Fruit fly (Drosophila melanogaster) whole organism, embryonic: ENCODE results near the gene CG10638.

Experiments
- Adf1 ChIP-seq: fragments of 200-800 bp; sonication (Bioruptor generic); IDR thresholded peaks from 2 replicates; pipeline ENCODE4 v1.3.6; 2022; ENCODE audit warnings: missing biosample characterization, missing genetic modification characterization
- B-H2 ChIP-seq: fragments of 200-800 bp; sonication (Bioruptor generic); optimal IDR thresholded peaks from 2 replicates; lab custom pipeline; 2018; ENCODE audit warnings: missing biosample characterization, mild to moderate bottlenecking, missing genetic modification characterization
- CG10321 ChIP-seq: fragments of 200-800 bp; sonication (Bioruptor generic); IDR thresholded peaks from 2 replicates; pipeline ENCODE4 v1.3.6; 2022; ENCODE audit warnings: missing biosample characterization, missing genetic modification characterization
- CG11456 ChIP-seq: fragments of 200-800 bp; sonication (Bioruptor generic); IDR thresholded peaks from 3 replicates; pipeline ENCODE4 v1.3.6; 2022; ENCODE audit warnings: missing biosample characterization, missing genetic modification characterization
- CG12219 ChIP-seq: fragments of 200-800 bp; sonication (Bioruptor generic); optimal IDR thresholded peaks from 3 replicates; lab custom pipeline; 2018; ENCODE audit warnings: missing biosample characterization, mild to moderate bottlenecking, missing genetic modification characterization
- CG12942 ChIP-seq: fragments of 200-800 bp; sonication (Bioruptor generic); optimal IDR thresholded peaks from 3 replicates; lab custom pipeline; 2016; ENCODE audit warnings: missing biosample characterization, missing genetic modification characterization
- CG14014 ChIP-seq: fragments of 200-800 bp; sonication (Bioruptor generic); IDR thresholded peaks from 2 replicates; pipeline ENCODE4 v1.3.6; 2022; ENCODE audit warnings: missing biosample characterization, missing genetic modification characterization
- CG14667 ChIP-seq: fragments of 200-800 bp; sonication (Bioruptor generic); IDR thresholded peaks from 2 replicates; pipeline ENCODE4 v1.3.6; 2022; ENCODE audit warnings: missing biosample characterization, missing genetic modification characterization
- CG2712 ChIP-seq: fragments of 200-800 bp; optimal IDR thresholded peaks from 3 replicates; lab custom pipeline; 2019; ENCODE audit warnings: missing biosample characterization, mild to moderate bottlenecking, missing genetic modification characterization, moderate library complexity
- CG2875 ChIP-seq: fragments of 200-800 bp; sonication (Bioruptor generic); optimal IDR thresholded peaks from 2 replicates; lab custom pipeline; 2017; ENCODE audit warnings: missing biosample characterization, mild to moderate bottlenecking, missing genetic modification characterization, missing genetic modification reagents
- CG31224 ChIP-seq: fragments of 200-800 bp; sonication (Bioruptor generic); IDR thresholded peaks from 2 replicates; pipeline ENCODE4 v1.3.6; 2022; ENCODE audit warnings: missing biosample characterization, missing genetic modification characterization
- CG31388 ChIP-seq: fragments of 200-800 bp; sonication (Bioruptor generic); optimal IDR thresholded peaks from 2 replicates; lab custom pipeline; 2016; ENCODE audit warnings: missing biosample characterization, missing genetic modification characterization
- CG32772 ChIP-seq: fragments of 200-800 bp; sonication (Bioruptor generic); IDR thresholded peaks from 2 replicates; pipeline ENCODE4 v1.3.6; 2022; ENCODE audit warnings: missing biosample characterization, missing genetic modification characterization
- CG3726 ChIP-seq: fragments of 200-800 bp; sonication (Bioruptor generic); IDR thresholded peaks from 3 replicates; pipeline ENCODE4, ENCODE4 v1.3.6; 2022; ENCODE audit warnings: missing biosample characterization, missing genetic modification characterization
- CG4360 ChIP-seq: fragments of 200-800 bp; sonication (Bioruptor generic); IDR thresholded peaks from 2 replicates; pipeline ENCODE4 v1.3.6; 2022; ENCODE audit warnings: missing biosample characterization, missing genetic modification characterization
- CG5245 ChIP-seq: fragments of 200-800 bp; sonication (Bioruptor generic); optimal IDR thresholded peaks from 3 replicates; lab custom pipeline; 2016; ENCODE audit warnings: missing biosample characterization, missing genetic modification characterization
- CG6654 ChIP-seq: fragments of 200-800 bp; sonication (Bioruptor generic); optimal IDR thresholded peaks from 2 replicates; lab custom pipeline; 2017; ENCODE audit warnings: missing biosample characterization, mild to moderate bottlenecking, missing genetic modification characterization
- CG9727 ChIP-seq: fragments of 200-800 bp; sonication (Bioruptor generic); optimal IDR thresholded peaks from 3 replicates; lab custom pipeline; 2017; ENCODE audit warnings: missing biosample characterization, mild to moderate bottlenecking, missing genetic modification characterization
- CG9797 ChIP-seq: fragments of 200-800 bp; sonication (Bioruptor generic); optimal IDR thresholded peaks from 3 replicates; lab custom pipeline; 2018; ENCODE audit warnings: missing biosample characterization, mild to moderate bottlenecking, missing genetic modification characterization
- Deaf1 ChIP-seq: fragments of 200-800 bp; optimal IDR thresholded peaks from 3 replicates; lab custom pipeline; 2019; ENCODE audit warnings: missing biosample characterization, mild to moderate bottlenecking, missing genetic modification characterization, moderate library complexity
- Dfd ChIP-seq, 2 experiments: fragments of >200 bp; optimal IDR thresholded peaks; 2 replicates each; lab custom pipeline; 2017; ENCODE audit warnings: missing biosample characterization in 2 of 2, missing genetic modification characterization in 2 of 2
- NK7.1 ChIP-seq: fragments of 200-800 bp; sonication (Bioruptor generic); optimal IDR thresholded peaks from 3 replicates; lab custom pipeline; 2016; ENCODE audit warnings: missing biosample characterization, missing genetic modification characterization
- Rx ChIP-seq: fragments of 200-800 bp; sonication (Bioruptor generic); IDR thresholded peaks from 2 replicates; pipeline ENCODE4 v1.3.6; 2022; ENCODE audit warnings: missing biosample characterization, missing genetic modification characterization
- Sin3A ChIP-seq: fragments of >200 bp; optimal IDR thresholded peaks from 2 replicates; lab custom pipeline; 2018
- Sry-β ChIP-seq: fragments of 200-800 bp; sonication (Bioruptor generic); optimal IDR thresholded peaks from 2 replicates; lab custom pipeline; 2018; ENCODE audit warnings: missing biosample characterization, mild to moderate bottlenecking, missing genetic modification characterization, moderate library complexity
- Sry-δ ChIP-seq: fragments of 200-800 bp; sonication (Bioruptor generic); optimal IDR thresholded peaks from 2 replicates; lab custom pipeline; 2016; ENCODE audit warnings: missing biosample characterization, missing genetic modification characterization
- aop ChIP-seq: fragments of 200-800 bp; sonication (Bioruptor generic); IDR thresholded peaks from 2 replicates; pipeline ENCODE4 v1.3.6; 2022; ENCODE audit warnings: missing biosample characterization, missing genetic modification characterization
- bab2 ChIP-seq: fragments of 200-800 bp; sonication (Bioruptor generic); optimal IDR thresholded peaks from 2 replicates; lab custom pipeline; 2016; ENCODE audit warnings: missing biosample characterization, missing genetic modification characterization
- bbx ChIP-seq: fragments of 200-800 bp; sonication (Bioruptor generic); IDR thresholded peaks from 2 replicates; pipeline ENCODE4 v1.3.6; 2022; ENCODE audit warnings: missing biosample characterization, missing genetic modification characterization; ENCODE audit not compliant: partially characterized antibody
- caup ChIP-seq: fragments of 200-800 bp; sonication (Bioruptor generic); optimal IDR thresholded peaks from 3 replicates; lab custom pipeline; 2017; ENCODE audit warnings: missing biosample characterization, mild to moderate bottlenecking, missing genetic modification characterization, moderate library complexity; ENCODE audit not compliant: severe bottlenecking
- chinmo ChIP-seq: fragments of 200-800 bp; sonication (Bioruptor generic); IDR thresholded peaks from 4 replicates; pipeline ENCODE4 v1.3.6; 2022; ENCODE audit warnings: missing biosample characterization, missing genetic modification characterization; ENCODE audit not compliant: partially characterized antibody
- chm ChIP-seq: fragments of 200-800 bp; sonication (Bioruptor generic); IDR thresholded peaks from 2 replicates; pipeline ENCODE4 v1.3.6; 2022; ENCODE audit warnings: missing biosample characterization, missing genetic modification characterization
- emc ChIP-seq: fragments of 200-800 bp; sonication (Bioruptor generic); optimal IDR thresholded peaks from 2 replicates; lab custom pipeline; 2016; ENCODE audit warnings: missing biosample characterization, missing genetic modification characterization
- en ChIP-seq: fragments of 200-800 bp; sonication (Bioruptor generic); optimal IDR thresholded peaks from 2 replicates; lab custom pipeline; 2016; ENCODE audit warnings: missing biosample characterization, missing genetic modification characterization
- eve ChIP-seq, 2 experiments: fragments of >200 bp; optimal IDR thresholded peaks; 2 replicates each; lab custom pipeline; 2017; ENCODE audit warnings: missing biosample characterization in 2 of 2, missing genetic modification characterization in 2 of 2
- fu2 ChIP-seq: fragments of 200-800 bp; sonication (Bioruptor generic); optimal IDR thresholded peaks from 2 replicates; lab custom pipeline; 2016; ENCODE audit warnings: missing biosample characterization, missing genetic modification characterization
- gce ChIP-seq: fragments of 200-800 bp; sonication (Bioruptor generic); IDR thresholded peaks from 3 replicates; pipeline ENCODE4 v1.3.6; 2022; ENCODE audit warnings: missing biosample characterization, missing genetic modification characterization
- klu ChIP-seq: fragments of 200-800 bp; sonication (Bioruptor generic); IDR thresholded peaks from 2 replicates; pipeline ENCODE4 v1.3.6; 2022; ENCODE audit warnings: missing biosample characterization, missing genetic modification characterization
- lov ChIP-seq, 2 experiments: fragments of 200-800 bp in 1 of 2; fragments of >200 bp in 1 of 2; sonication (Bioruptor generic) in 1 of 2; IDR thresholded peaks in 1 of 2; optimal IDR thresholded peaks in 1 of 2; 2 replicates in 1 of 2; 3 replicates in 1 of 2; pipeline versions ENCODE4 v1.3.6 to Lab custom; 2017 to 2022; ENCODE audit warnings: missing biosample characterization in 1 of 2, missing genetic modification characterization in 1 of 2
- nerfin-2 ChIP-seq: fragments of 200-800 bp; sonication (Bioruptor generic); IDR thresholded peaks from 2 replicates; pipeline ENCODE4 v1.3.6; 2022; ENCODE audit warnings: missing biosample characterization, missing genetic modification characterization; ENCODE audit not compliant: partially characterized antibody
- pfk ChIP-seq: fragments of 200-800 bp; sonication (Bioruptor generic); optimal IDR thresholded peaks from 2 replicates; lab custom pipeline; 2018; ENCODE audit warnings: missing biosample characterization, mild to moderate bottlenecking, missing genetic modification characterization, moderate library complexity
- pita ChIP-seq: fragments of 200-800 bp; sonication (Bioruptor generic); optimal IDR thresholded peaks from 2 replicates; lab custom pipeline; 2017; ENCODE audit warnings: missing biosample characterization, mild to moderate bottlenecking, missing genetic modification characterization
- pum ChIP-seq: fragments of 200-800 bp; sonication (Bioruptor generic); optimal IDR thresholded peaks from 2 replicates; lab custom pipeline; 2016; ENCODE audit warnings: missing biosample characterization, missing genetic modification characterization
- sd ChIP-seq: fragments of 200-800 bp; sonication (Bioruptor generic); optimal IDR thresholded peaks from 3 replicates; lab custom pipeline; 2018; ENCODE audit warnings: missing biosample characterization, mild to moderate bottlenecking, missing genetic modification characterization, moderate library complexity
- sens ChIP-seq: fragments of 200-800 bp; sonication (Bioruptor generic); peaks from one replicate; lab custom pipeline; 2016; ENCODE audit warnings: missing biosample characterization, missing genetic modification characterization
- shn ChIP-seq: fragments of 200-800 bp; sonication (Bioruptor generic); optimal IDR thresholded peaks from 3 replicates; lab custom pipeline; 2016; ENCODE audit warnings: missing biosample characterization, missing genetic modification characterization
- sisA ChIP-seq: fragments of 200-800 bp; sonication (Bioruptor generic); IDR thresholded peaks from 2 replicates; pipeline ENCODE4 v1.3.6; 2022; ENCODE audit warnings: missing biosample characterization, missing genetic modification characterization
- sqz ChIP-seq: fragments of 200-800 bp; sonication (Bioruptor generic); optimal IDR thresholded peaks from 3 replicates; lab custom pipeline; 2018; ENCODE audit warnings: missing biosample characterization, mild to moderate bottlenecking, missing genetic modification characterization
- vnd ChIP-seq: fragments of 200-800 bp; sonication (Bioruptor generic); IDR thresholded peaks from 3 replicates; pipeline ENCODE4 v1.3.6; 2022; ENCODE audit warnings: missing biosample characterization, missing genetic modification characterization; ENCODE audit not compliant: partially characterized antibody
- vvl ChIP-seq: fragments of 200-800 bp; sonication (Bioruptor generic); IDR thresholded peaks from 2 replicates; pipeline ENCODE4 v1.3.6; 2022; ENCODE audit warnings: missing biosample characterization, missing genetic modification characterization

CG10638 gene

DNA sequence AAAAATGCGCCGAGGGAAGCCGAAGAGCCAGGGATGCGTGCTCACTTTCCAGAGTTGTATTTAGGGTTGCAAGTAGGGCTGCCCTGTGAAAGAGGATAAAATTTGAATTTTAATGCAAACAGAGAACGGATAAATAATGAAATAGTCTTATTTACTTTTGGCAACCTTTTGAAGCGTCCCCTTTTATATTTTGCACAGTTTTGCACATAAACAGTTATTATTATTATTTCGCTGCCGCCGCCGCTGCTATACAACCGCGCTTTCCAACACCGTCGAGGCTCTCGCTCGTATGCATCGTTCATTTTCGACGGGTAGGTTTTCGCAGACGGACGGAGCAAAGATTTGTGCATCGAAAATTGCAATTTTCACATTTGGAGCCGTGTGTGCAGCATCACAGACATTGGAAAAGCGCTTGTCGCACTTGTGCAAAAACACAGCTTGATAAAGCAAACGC is 13.7 kb upstream of the CG10638 start, which contains the start of the genes sti and tral (continued):
- TF ChIP-seq aop (GFP tag; lab: Robert Waterston, UW) (0 out of 2 replicates have a peak, but pooled peaks have one; percentile 20), CG5245 (GFP tag; lab: Kevin White, UChicago) (peak; percentile 86), CG31388 (GFP tag; lab: Kevin White, UChicago) (peak; percentile 86), Dfd (GFP tag; optimal IDR thresholded peaks at IDR 0.05; lab: Kevin White, UChicago) (no peak), Sry-δ (peak; percentile 79), emc (peak; percentile 83), Sin3A (peak; percentile 97), CG9727 (peak; percentile 88), chinmo (0 out of 4 replicates have a peak, but pooled peaks have one; percentile 16), klu (GFP tag; lab: Robert Waterston, UW) (peak; percentile 72), CG14014 (peak; percentile 87), bab2 (GFP tag; lab: Kevin White, UChicago) (peak; percentile 96), bbx (GFP tag; lab: Robert Waterston, UW) (peak; percentile 24; the same call in 1 of the 2 replicates), lov (optimal IDR thresholded peaks at IDR 0.05; lab: Kevin White, UChicago) (no peak), lov (GFP tag; IDR thresholded peaks at IDR 0.05; lab: Robert Waterston, UW) (peak; percentile 86; the same call in 2 of the 3 replicates), Adf1 (GFP tag; lab: Robert Waterston, UW) (peak; percentile 93), CG9797 (GFP tag; lab: Kevin White, UChicago) (peak; percentile 62), fu2 (peak; percentile 94), CG14667 (GFP tag; lab: Robert Waterston, UW) (peak; percentile 83), CG12942 (peak; percentile 90), CG32772 (GFP tag; lab: Robert Waterston, UW) (peak; percentile 79), sd (tag; lab: Kevin White, UChicago) (no peak), vvl (peak; percentile 92), CG4360 (GFP tag; lab: Robert Waterston, UW) (peak; percentile 18; the same call in 1 of the 2 replicates), vnd (GFP tag; lab: Robert Waterston, UW) (no peak), Sry-β (GFP tag; lab: Kevin White, UChicago) (peak; percentile 0), B-H2 (GFP tag; lab: Kevin White, UChicago) (peak; percentile 92), CG10321 (peak; percentile 57), CG3726 (GFP tag; lab: Robert Waterston, UW) (peak; percentile 67; the same call in 2 of the 3 replicates), pita (no peak), CG12219 (GFP tag; lab: Kevin White, UChicago) (peak; percentile 59), sqz (GFP tag; lab: Kevin White, UChicago) (peak; percentile 79), CG6654 (GFP tag; lab: Kevin White, UChicago) (peak; percentile 52), gce (GFP tag; lab: Robert Waterston, UW) (0 out of 3 replicates have a peak, but pooled peaks have one; percentile 24), sens (GFP tag; lab: Kevin White, UChicago) (peak; percentile 98), CG2875 (GFP tag; lab: Kevin White, UChicago) (peak; percentile 39), CG2712 (peak; percentile 84), caup (GFP tag; lab: Kevin White, UChicago) (peak; percentile 87), CG11456 (GFP tag; lab: Robert Waterston, UW) (peak; percentile 93), Deaf1 (peak; percentile 76), CG31224 (GFP tag; lab: Robert Waterston, UW) (peak; percentile 83), en (peak; percentile 78), Rx (peak; percentile 79), shn (peak; percentile 92), chm (GFP tag; lab: Robert Waterston, UW) (peak; percentile 54; the same call in 1 of the 2 replicates), eve (GFP tag; optimal IDR thresholded peaks at IDR 0.05; lab: Kevin White, UChicago) (peak in 1 of 2 experiments; percentile 13), pum (GFP tag; lab: Kevin White, UChicago) (peak; percentile 95), nerfin-2 (0 out of 2 replicates have a peak, but pooled peaks have one; percentile 31), sisA (GFP tag; lab: Robert Waterston, UW) (peak; percentile 87), pfk (GFP tag; lab: Kevin White, UChicago) (peak; percentile 54), NK7.1 (GFP tag; lab: Kevin White, UChicago) (peak; percentile 88)
